Fruit fly (Drosophila melanogaster): Measurements from ENCODE around the gene lin-28.

DNA sequence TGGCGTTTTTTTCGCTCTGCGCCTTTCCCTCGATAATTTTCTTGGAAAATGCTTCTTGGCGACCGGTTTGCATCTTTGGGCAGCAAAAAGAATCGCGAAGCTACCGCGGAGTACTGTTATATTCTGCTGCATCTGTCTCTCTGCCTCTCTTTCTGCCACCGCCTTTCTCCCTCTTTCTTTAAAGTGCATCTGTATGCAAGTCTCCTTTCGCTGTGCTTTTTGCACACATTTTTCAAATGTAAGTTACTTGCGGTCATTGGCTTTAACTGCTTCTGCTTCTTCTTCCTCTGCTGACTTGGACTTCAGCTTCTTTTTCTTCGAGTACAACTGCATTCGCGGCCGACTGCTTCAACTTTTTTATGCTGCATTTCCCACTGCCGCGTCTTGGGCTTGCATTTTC lies 38.7 kb upstream of the lin-28 start:
- TF ChIP-seq h (GFP tag; optimal IDR thresholded peaks at IDR 0.05) (no peak), jim (GFP tag; optimal IDR thresholded peaks at IDR 0.05) (no peak), tai (GFP tag; optimal IDR thresholded peaks at IDR 0.05) (no peak), dl (GFP tag; optimal IDR thresholded peaks at IDR 0.05; ENCODE audit: insufficient read depth in 1 of 2, partially characterized antibody in 2 of 2) (no peak), Hnf4 (GFP tag; optimal IDR thresholded peaks at IDR 0.05) (no peak), GATAd (GFP tag; optimal IDR thresholded peaks at IDR 0.05) (no peak), HLH106 (tag; optimal IDR thresholded peaks at IDR 0.05) (no peak), pan (optimal IDR thresholded peaks at IDR 0.05) (no peak), psq (GFP tag; optimal IDR thresholded peaks at IDR 0.05) (peak; percentile 20), Dfd (GFP tag; optimal IDR thresholded peaks at IDR 0.05) (no peak), Rel (GFP tag; optimal IDR thresholded peaks at IDR 0.05) (no peak), Rel (tag; optimal IDR thresholded peaks at IDR 0.05) (no peak), dmrt93B (GFP tag; optimal IDR thresholded peaks at IDR 0.05) (no peak), Myc (optimal IDR thresholded peaks at IDR 0.05) (no peak)
